Worm (Caenorhabditis elegans) whole organism, L2 larva: ENCODE measurements around the gene C18H2.5.
A peak's percentile ranks its signal among the peaks of the same experiment; 100 is the strongest.

ENCODE experiments used
- C34F6.9 ChIP-seq: fragments of 150-350 bp; optimal IDR thresholded peaks from 2 replicates; lab custom pipeline; 2014; ENCODE audit warnings: missing biosample characterization, missing genetic modification characterization
- F13H6.1 ChIP-seq: sonication (generic microtip); optimal IDR thresholded peaks from 2 replicates; lab custom pipeline; 2016; ENCODE audit warnings: missing genetic modification characterization, missing compliant biosample characterization
- R02D3.7 ChIP-seq: fragments of 150-350 bp; optimal IDR thresholded peaks from 2 replicates; lab custom pipeline; 2014; ENCODE audit warnings: missing biosample characterization, missing genetic modification characterization
- Y55F3AM.14 ChIP-seq: fragments of 200-800 bp; sonication (Bioruptor generic); optimal IDR thresholded peaks from 2 replicates; lab custom pipeline; 2018; ENCODE audit warnings: mild to moderate bottlenecking, missing genetic modification characterization, missing compliant biosample characterization
- aly-2 ChIP-seq: fragments of 150-350 bp; optimal IDR thresholded peaks from 2 replicates; lab custom pipeline; 2014; ENCODE audit warnings: missing biosample characterization, missing genetic modification characterization
- blmp-1 ChIP-seq: sonication (generic microtip); optimal IDR thresholded peaks from 2 replicates; lab custom pipeline; 2017; ENCODE audit warnings: missing genetic modification characterization, mild to moderate bottlenecking, missing compliant biosample characterization, antibody characterized with exemption, moderate library complexity; ENCODE audit not compliant: insufficient read depth
- ceh-16 ChIP-seq: fragments of 150-350 bp; optimal IDR thresholded peaks from 2 replicates; lab custom pipeline; 2014; ENCODE audit warnings: missing biosample characterization, missing genetic modification characterization
- ceh-82 ChIP-seq: fragments of 150-350 bp; optimal IDR thresholded peaks from 2 replicates; lab custom pipeline; 2014; ENCODE audit warnings: missing biosample characterization, missing genetic modification characterization
- crh-2 ChIP-seq: sonication (generic microtip); optimal IDR thresholded peaks from 2 replicates; lab custom pipeline; 2017; ENCODE audit warnings: missing biosample characterization, missing genetic modification characterization
- dmd-4 ChIP-seq: sonication (generic microtip); optimal IDR thresholded peaks from 2 replicates; lab custom pipeline; 2017; ENCODE audit warnings: missing biosample characterization, missing genetic modification characterization
- gmeb-1 ChIP-seq: fragments of 150-350 bp; optimal IDR thresholded peaks from 2 replicates; lab custom pipeline; 2014; ENCODE audit warnings: missing biosample characterization, missing genetic modification characterization
- lin-11 ChIP-seq: fragments of 150-350 bp; sonication (generic microtip); optimal IDR thresholded peaks from 2 replicates; lab custom pipeline; 2014; ENCODE audit warnings: missing biosample characterization, missing genetic modification characterization, inconsistent platforms, mixed read lengths
- lin-13 ChIP-seq: fragments of 150-350 bp; optimal IDR thresholded peaks from 2 replicates; lab custom pipeline; 2014; ENCODE audit warnings: missing biosample characterization, missing genetic modification reagents, missing genetic modification characterization
- lsy-2 ChIP-seq, 2 experiments: fragments of 150-350 bp in 1 of 2; sonication (generic microtip) in 1 of 2; optimal IDR thresholded peaks; 2 replicates each; lab custom pipeline; 2014 to 2017; ENCODE audit warnings: missing biosample characterization in 2 of 2, missing genetic modification characterization in 2 of 2
- mbf-1 ChIP-seq: sonication (generic microtip); optimal IDR thresholded peaks from 2 replicates; lab custom pipeline; 2017; ENCODE audit warnings: missing biosample characterization, missing genetic modification characterization
- mdl-1 ChIP-seq, 2 experiments: fragments of 150-350 bp in 1 of 2; sonication (generic microtip) in 1 of 2; optimal IDR thresholded peaks; 2 replicates each; lab custom pipeline; 2017; ENCODE audit warnings: missing biosample characterization in 2 of 2, missing genetic modification characterization in 2 of 2
- nhr-129 ChIP-seq: fragments of 150-350 bp; optimal IDR thresholded peaks from 2 replicates; lab custom pipeline; 2014; ENCODE audit warnings: missing biosample characterization, missing genetic modification characterization
- nhr-23 ChIP-seq: fragments of 150-350 bp; optimal IDR thresholded peaks from 2 replicates; lab custom pipeline; 2014; ENCODE audit warnings: missing biosample characterization, missing genetic modification reagents, missing genetic modification characterization
- nhr-237 ChIP-seq: fragments of 150-350 bp; optimal IDR thresholded peaks from 2 replicates; lab custom pipeline; 2014; ENCODE audit warnings: missing biosample characterization, missing genetic modification characterization
- nhr-25 ChIP-seq: fragments of 150-350 bp; sonication (generic microtip); optimal IDR thresholded peaks from 3 replicates; lab custom pipeline; 2014; ENCODE audit warnings: missing biosample characterization, missing genetic modification characterization
- nhr-77 ChIP-seq: fragments of 150-350 bp; optimal IDR thresholded peaks from 2 replicates; lab custom pipeline; 2014; ENCODE audit warnings: missing biosample characterization, missing genetic modification characterization
- peb-1 ChIP-seq: fragments of 150-350 bp; optimal IDR thresholded peaks from 2 replicates; lab custom pipeline; 2014; ENCODE audit warnings: missing biosample characterization, missing genetic modification characterization
- sem-4 ChIP-seq: fragments of 150-350 bp; optimal IDR thresholded peaks from 2 replicates; lab custom pipeline; 2014; ENCODE audit warnings: missing biosample characterization, missing genetic modification reagents, missing genetic modification characterization
- skn-1 ChIP-seq: sonication (generic microtip); optimal IDR thresholded peaks from 2 replicates; lab custom pipeline; 2017; ENCODE audit warnings: missing biosample characterization, missing genetic modification characterization
- sma-3 ChIP-seq: sonication (generic microtip); optimal IDR thresholded peaks from 2 replicates; lab custom pipeline; 2016; ENCODE audit warnings: missing genetic modification reagents, missing genetic modification characterization, missing compliant biosample characterization
- sma-9 ChIP-seq, 2 experiments: fragments of 150-350 bp in 1 of 2; sonication (generic microtip) in 1 of 2; optimal IDR thresholded peaks; 2 replicates each; lab custom pipeline; 2014 to 2016; ENCODE audit warnings: missing genetic modification characterization in 2 of 2, mild to moderate bottlenecking in 1 of 2, missing biosample characterization in 1 of 2, missing compliant biosample characterization in 1 of 2, missing genetic modification reagents in 1 of 2, moderate library complexity in 1 of 2
- snpc-4 ChIP-seq: fragments of 150-350 bp; optimal IDR thresholded peaks from 2 replicates; lab custom pipeline; 2014; ENCODE audit warnings: missing biosample characterization, missing genetic modification characterization
- unc-39 ChIP-seq: fragments of 150-350 bp; optimal IDR thresholded peaks from 2 replicates; lab custom pipeline; 2014; ENCODE audit warnings: missing biosample characterization, missing genetic modification characterization
- unc-55 ChIP-seq: fragments of 150-350 bp; sonication (generic microtip); optimal IDR thresholded peaks from 3 replicates; lab custom pipeline; 2014; ENCODE audit warnings: missing biosample characterization, missing genetic modification reagents, missing genetic modification characterization
- unc-62 ChIP-seq: fragments of 150-350 bp; optimal IDR thresholded peaks from 2 replicates; lab custom pipeline; 2014; ENCODE audit warnings: missing biosample characterization, missing genetic modification reagents, missing genetic modification characterization
- zag-1 ChIP-seq: fragments of 150-350 bp; optimal IDR thresholded peaks from 2 replicates; lab custom pipeline; 2014; ENCODE audit warnings: missing biosample characterization, missing genetic modification characterization
- ztf-1 ChIP-seq: fragments of 200-800 bp; sonication (Bioruptor generic); conservative IDR thresholded peaks from 2 replicates; pipeline ENCODE4 v1.3.6; 2022; ENCODE audit warnings: missing genetic modification characterization, missing compliant biosample characterization
- ztf-11 ChIP-seq: sonication (generic microtip); optimal IDR thresholded peaks from 2 replicates; lab custom pipeline; 2017; ENCODE audit warnings: missing biosample characterization, missing genetic modification characterization
- ztf-4 ChIP-seq: fragments of 150-350 bp; optimal IDR thresholded peaks from 2 replicates; lab custom pipeline; 2014; ENCODE audit warnings: missing biosample characterization, missing genetic modification characterization

Gene C18H2.5

ce11 chrIII:7722411-7722810 lies 28.2 kb upstream of the C18H2.5 start:
- TF ChIP-seq gmeb-1 (tag; lab: Kevin White, UChicago) (no peak), lin-11 (tag; lab: Kevin White, UChicago) (no peak), dmd-4 (tag; lab: Kevin White, UChicago) (no peak), lsy-2 (tag; optimal IDR thresholded peaks at IDR 0.05; lab: Kevin White, UChicago) (peak in 1 of 2 experiments; percentile 9), sem-4 (tag; lab: Kevin White, UChicago) (peak; percentile 8), unc-39 (tag; lab: Kevin White, UChicago) (no peak), unc-55 (GFP tag; lab: Kevin White, UChicago) (no peak), peb-1 (tag; lab: Kevin White, UChicago) (no peak), C34F6.9 (tag; lab: Kevin White, UChicago) (peak; percentile 10), ceh-16 (no peak), nhr-77 (tag; lab: Kevin White, UChicago) (no peak), ztf-11 (no peak), ceh-82 (tag; lab: Kevin White, UChicago) (no peak), ztf-1 (GFP tag; lab: Robert Waterston, UW) (no peak), nhr-237 (no peak)
- TF ChIP-seq, all 48 proteins: peak for 3

- TF ChIP-seq lin-11 (tag; lab: Kevin White, UChicago) (no peak), aly-2 (tag; lab: Kevin White, UChicago) (no peak), skn-1 (tag; lab: Kevin White, UChicago) (no peak), crh-2 (tag; lab: Kevin White, UChicago) (no peak), sma-9 (GFP tag; optimal IDR thresholded peaks at IDR 0.05; lab: Kevin White, UChicago) (no peak), sma-9 (tag; optimal IDR thresholded peaks at IDR 0.05; lab: Kevin White, UChicago) (no peak), mbf-1 (tag; lab: Kevin White, UChicago) (no peak), blmp-1 (tag; lab: Kevin White, UChicago) (no peak), nhr-23 (tag; lab: Kevin White, UChicago) (no peak), nhr-237 (no peak), Y55F3AM.14 (GFP tag; lab: Kevin White, UChicago) (no peak), unc-62 (GFP tag; lab: Kevin White, UChicago) (no peak), R02D3.7 (tag; lab: Kevin White, UChicago) (no peak), sma-3 (no peak), ztf-1 (GFP tag; lab: Robert Waterston, UW) (no peak)
Observed at ce11 chrIII:7721513-7721912, 27.3 kb upstream of the C18H2.5 start.

- TF ChIP-seq sma-9 (GFP tag; optimal IDR thresholded peaks at IDR 0.05; lab: Kevin White, UChicago) (peak; percentile 63), sma-9 (tag; optimal IDR thresholded peaks at IDR 0.05; lab: Kevin White, UChicago) (no peak), ceh-16 (no peak), F13H6.1 (tag; lab: Kevin White, UChicago) (peak; percentile 40), nhr-25 (tag; lab: Kevin White, UChicago) (no peak), unc-55 (GFP tag; lab: Kevin White, UChicago) (peak; percentile 22), ztf-4 (tag; lab: Kevin White, UChicago) (peak; percentile 8), sem-4 (tag; lab: Kevin White, UChicago) (peak; percentile 26), C34F6.9 (tag; lab: Kevin White, UChicago) (peak; percentile 87), zag-1 (tag; lab: Kevin White, UChicago) (peak; percentile 67), nhr-129 (tag; lab: Kevin White, UChicago) (peak; percentile 88), lin-13 (GFP tag; lab: Kevin White, UChicago) (peak; percentile 30), lsy-2 (tag; optimal IDR thresholded peaks at IDR 0.05; lab: Kevin White, UChicago) (peak in 1 of 2 experiments; percentile 77), crh-2 (tag; lab: Kevin White, UChicago) (peak; percentile 89), snpc-4 (no peak), mdl-1 (tag; optimal IDR thresholded peaks at IDR 0.05; lab: Kevin White, UChicago) (peak in 1 of 2 experiments; percentile 68)
Observed at ce11 chrIII:7720861-7721260, 26.7 kb upstream of the C18H2.5 start.

ce11 chrIII:7719364-7719936 lies 25.3 kb upstream of the C18H2.5 start, which contains the start of gene ncl-1:
TSS of gene ncl-1 (plus strand) at chrIII:7719729.
- peak; percentile 46 for TF ChIP-seq C34F6.9 (tag; lab: Kevin White, UChicago)
- peak; percentile 51 for TF ChIP-seq lin-13 (GFP tag; lab: Kevin White, UChicago)
- peak; percentile 76 for TF ChIP-seq nhr-129 (tag; lab: Kevin White, UChicago)
- TF ChIP-seq skn-1 (tag; lab: Kevin White, UChicago) = no peak
- no peak for TF ChIP-seq sem-4 (tag; lab: Kevin White, UChicago)
- TF ChIP-seq R02D3.7 (tag; lab: Kevin White, UChicago) = no peak
